Fruit fly (Drosophila melanogaster): ENCODE measurements around the gene ssp2.

ssp2 gene

DNA sequence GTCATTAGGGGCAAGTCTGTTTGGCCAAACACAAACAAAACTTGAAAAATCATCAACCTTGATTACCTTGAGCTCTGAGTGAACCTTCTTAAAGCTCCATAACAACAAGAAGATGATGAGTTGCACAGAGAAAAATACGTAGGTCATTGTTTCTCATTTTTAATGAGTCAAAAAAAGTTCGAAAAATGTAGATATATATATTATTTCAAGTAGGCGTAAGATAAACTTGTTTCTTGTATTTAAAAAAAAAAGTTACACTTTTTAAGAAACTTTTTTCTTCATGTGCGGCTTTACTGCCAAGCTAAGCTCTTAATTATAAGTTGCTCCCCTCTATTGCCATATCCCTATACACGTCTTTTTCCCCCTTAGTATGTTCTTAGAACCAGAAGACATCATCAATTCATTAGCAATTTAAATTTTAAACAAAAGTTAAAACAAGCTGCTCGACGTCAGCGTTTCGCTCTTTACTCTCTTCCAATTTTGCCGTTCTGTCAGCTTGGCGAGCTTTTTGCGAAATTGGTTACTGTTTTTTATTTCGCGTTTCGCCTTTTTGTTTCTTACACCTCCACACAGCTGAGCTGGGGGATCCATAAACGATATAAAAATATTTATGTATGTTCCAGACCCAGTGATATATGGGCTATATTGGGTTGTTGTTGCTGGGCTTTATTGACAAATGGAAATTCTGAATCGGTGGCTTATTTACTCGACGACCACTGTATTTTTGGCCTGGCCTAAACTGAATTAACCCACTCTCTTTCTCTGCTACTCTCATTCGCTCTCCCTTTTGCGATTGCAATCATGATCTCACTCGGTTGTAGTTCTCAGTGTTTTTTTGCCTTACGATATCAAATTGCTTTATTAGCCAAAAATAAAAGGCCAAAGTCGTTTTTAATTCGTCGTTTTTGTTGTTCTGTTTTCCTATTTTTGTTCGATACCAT lies 41.4 kb upstream of the ssp2 start (continued):
- TF ChIP-seq CG15479 (GFP tag; optimal IDR thresholded peaks at IDR 0.05) (no peak), CG30403 (GFP tag; optimal IDR thresholded peaks at IDR 0.05) (peak; percentile 72), chif (GFP tag; optimal IDR thresholded peaks at IDR 0.05) (peak in 1 of 2 experiments; percentile 12), hkb (optimal IDR thresholded peaks at IDR 0.05) (no peak), hkb (GFP tag; IDR thresholded peaks at IDR 0.05) (peak; percentile 54; the same call in 1 of the 2 replicates), Fer3 (tag; optimal IDR thresholded peaks at IDR 0.05) (peak; percentile 57), cwo (GFP tag; optimal IDR thresholded peaks at IDR 0.05) (peak; percentile 47), CG11696 (GFP tag; IDR thresholded peaks at IDR 0.05) (peak; percentile 59; the same call in 1 of the 2 replicates), Hr3 (GFP tag; optimal IDR thresholded peaks at IDR 0.05) (peak; percentile 27), CG31224 (GFP tag; IDR thresholded peaks at IDR 0.05) (peak; percentile 81), bsh (GFP tag; optimal IDR thresholded peaks at IDR 0.05) (peak in 1 of 2 experiments; percentile 70), CG31441 (GFP tag; IDR thresholded peaks at IDR 0.05) (peak; percentile 62; the same call in 1 of the 2 replicates), CG3847 (GFP tag; IDR thresholded peaks at IDR 0.05) (peak; percentile 62), tll (GFP tag; optimal IDR thresholded peaks at IDR 0.05) (no peak), Blimp-1 (GFP tag; optimal IDR thresholded peaks at IDR 0.05) (peak; percentile 74), emc (GFP tag; optimal IDR thresholded peaks at IDR 0.05) (peak; percentile 18), CG17328 (GFP tag; IDR thresholded peaks at IDR 0.05) (peak; percentile 35; the same call in 1 of the 2 replicates), CG1602 (GFP tag; optimal IDR thresholded peaks at IDR 0.05) (peak; percentile 21), fd3F (GFP tag; optimal IDR thresholded peaks at IDR 0.05) (peak; percentile 34), CG14860 (GFP tag; IDR thresholded peaks at IDR 0.05; ENCODE audit: partially characterized antibody) (no peak), lbe (GFP tag; optimal IDR thresholded peaks at IDR 0.05) (peak; percentile 52), Pdp1 (GFP tag; optimal IDR thresholded peaks at IDR 0.05) (peak; percentile 38), CG6272 (GFP tag; IDR thresholded peaks at IDR 0.05) (peak; percentile 41; the same call in 1 of the 2 replicates), Trl (optimal IDR thresholded peaks at IDR 0.05) (peak; percentile 13 to 56), Trl (GFP tag; optimal IDR thresholded peaks at IDR 0.05) (peak; percentile 41), CG7357 (GFP tag; IDR thresholded peaks at IDR 0.05) (peak; percentile 48; the same call in 2 of the 3 replicates), nerfin-2 (GFP tag; IDR thresholded peaks at IDR 0.05; ENCODE audit: partially characterized antibody) (no peak), C15 (GFP tag; IDR thresholded peaks at IDR 0.05) (0 out of 3 replicates have a peak, but pooled peaks have one; percentile 48), HmgZ (tag; optimal IDR thresholded peaks at IDR 0.05) (peak; percentile 19), ase (GFP tag; IDR thresholded peaks at IDR 0.05) (0 out of 3 replicates have a peak, but pooled peaks have one; percentile 29), Hr51 (GFP tag; optimal IDR thresholded peaks at IDR 0.05) (peak in 1 of 2 experiments; percentile 29), inv (GFP tag; IDR thresholded peaks at IDR 0.05; ENCODE audit: partially characterized antibody) (no peak), cas (GFP tag; IDR thresholded peaks at IDR 0.05) (peak; percentile 70), CG2120 (GFP tag; optimal IDR thresholded peaks at IDR 0.05) (peak; percentile 73), CG13296 (GFP tag; optimal IDR thresholded peaks at IDR 0.05) (no peak), CG8281 (tag; optimal IDR thresholded peaks at IDR 0.05) (no peak), CG15601 (tag; optimal IDR thresholded peaks at IDR 0.05) (peak; percentile 49), H2.0 (GFP tag; IDR thresholded peaks at IDR 0.05) (0 out of 2 replicates have a peak, but pooled peaks have one; percentile 14), CG18476 (GFP tag; optimal IDR thresholded peaks at IDR 0.05) (peak; percentile 61), Spps (tag; optimal IDR thresholded peaks at IDR 0.05) (peak; percentile 46), CG10959 (GFP tag; IDR thresholded peaks at IDR 0.05) (0 out of 2 replicates have a peak, but pooled peaks have one; percentile 37), CG7839 (tag; optimal IDR thresholded peaks at IDR 0.05) (peak; percentile 71), CG11456 (GFP tag; IDR thresholded peaks at IDR 0.05) (peak; percentile 77), usp (GFP tag; optimal IDR thresholded peaks at IDR 0.05) (no peak), bcd (GFP tag; optimal IDR thresholded peaks at IDR 0.05) (peak; percentile 58), CG9437 (GFP tag; optimal IDR thresholded peaks at IDR 0.05) (peak; percentile 4), Rfx (GFP tag; IDR thresholded peaks at IDR 0.05) (peak; percentile 91)
